Worm (Caenorhabditis elegans): ENCODE data around the gene ZK632.11.

Gene ZK632.11

DNA sequence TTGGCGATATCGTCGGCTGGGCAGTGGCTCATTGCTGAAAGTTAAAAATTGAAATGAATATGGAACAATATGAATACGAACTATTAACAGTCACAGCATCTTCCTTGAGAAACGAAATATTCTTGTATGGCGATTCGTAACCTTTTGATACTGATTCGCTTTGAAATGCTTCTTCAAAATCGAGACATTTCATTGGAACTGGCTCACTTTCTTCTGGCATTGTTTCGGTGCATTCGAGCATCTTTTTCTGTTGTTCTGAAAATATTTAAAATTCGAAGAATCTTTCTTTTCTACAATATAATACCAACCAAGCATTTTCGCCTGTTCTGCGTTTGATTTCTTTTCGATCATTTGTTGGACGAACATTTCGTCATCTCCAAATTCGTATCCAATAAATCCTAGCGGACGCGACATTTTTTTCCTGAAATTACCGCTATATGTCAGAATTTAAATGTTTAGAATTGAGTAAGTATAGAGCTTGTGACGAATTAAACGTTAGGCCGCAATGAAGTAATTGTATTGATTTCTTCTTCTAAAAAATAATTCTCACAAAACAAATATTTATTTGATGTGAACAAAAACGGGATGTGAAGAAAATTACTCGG is 3.3 kb upstream of the ZK632.11 start, which contains the start of gene lin-52:
TSS of gene lin-52 (minus strand) at position 421 of the 605 bp plus-strand sequence.
- TF ChIP-seq ceh-31 (tag; optimal IDR thresholded peaks at IDR 0.05) (no peak), ceh-18 (tag; optimal IDR thresholded peaks at IDR 0.05) (no peak), madf-2 (tag; optimal IDR thresholded peaks at IDR 0.05) (no peak), unc-3 (GFP tag; conservative IDR thresholded peaks at IDR 0.05) (no peak), unc-3 (tag; optimal IDR thresholded peaks at IDR 0.05) (no peak), ceh-9 (tag; optimal IDR thresholded peaks at IDR 0.05) (no peak), che-1 (tag; optimal IDR thresholded peaks at IDR 0.05) (no peak), pax-1 (tag; optimal IDR thresholded peaks at IDR 0.05) (no peak), unc-86 (tag; optimal IDR thresholded peaks at IDR 0.05) (no peak), unc-42 (tag; optimal IDR thresholded peaks at IDR 0.05) (no peak), elt-2 (tag; optimal IDR thresholded peaks at IDR 0.05) (no peak), fkh-10 (GFP tag; optimal IDR thresholded peaks at IDR 0.05) (no peak), tbx-7 (tag; optimal IDR thresholded peaks at IDR 0.05) (no peak), ceh-2 (tag; optimal IDR thresholded peaks at IDR 0.05) (no peak)

DNA sequence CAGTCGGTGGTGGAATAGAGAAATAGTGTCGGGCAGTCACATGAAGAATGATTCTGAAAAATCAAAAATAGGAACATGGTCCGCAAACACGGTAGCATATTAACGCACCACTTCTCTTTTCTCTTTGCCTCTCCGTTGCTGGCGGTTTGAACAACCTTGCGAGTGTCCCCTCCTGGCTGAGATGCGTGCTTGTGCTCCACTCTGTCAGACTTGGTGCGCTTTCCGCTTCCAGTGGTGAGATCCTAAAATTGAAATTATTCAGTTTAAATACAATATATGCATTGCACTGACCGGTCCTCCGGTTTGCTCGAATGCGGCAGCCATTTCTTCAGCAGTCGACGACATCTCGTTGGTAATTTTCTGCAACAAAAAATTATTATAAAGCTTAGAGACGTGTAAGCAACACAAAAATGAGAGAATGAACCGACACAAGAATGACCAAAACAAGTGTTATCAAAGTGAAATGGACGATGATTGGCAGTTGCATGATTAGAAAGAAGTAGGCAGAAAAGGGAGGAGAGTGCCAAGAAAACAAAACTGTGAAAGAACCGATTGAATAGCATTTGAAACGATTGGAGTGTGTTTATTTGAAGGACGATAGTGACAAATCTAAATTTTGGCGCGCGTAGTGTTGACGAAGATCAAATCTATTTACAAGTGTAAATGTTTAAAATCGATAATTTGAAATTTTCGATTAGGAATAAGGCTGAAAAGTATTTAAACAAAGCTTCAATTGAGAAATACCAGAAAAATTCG is 2.5 kb upstream of the ZK632.11 start, which contains the start of gene ZK632.9:
TSS of gene ZK632.9 (minus strand) at position 360 of the 756 bp plus-strand sequence.
- peak; percentile 14 for TF ChIP-seq tbx-2 (tag; optimal IDR thresholded peaks at IDR 0.05)
- TF ChIP-seq ztf-16 (tag; optimal IDR thresholded peaks at IDR 0.05) = no peak
- TF ChIP-seq ceh-9 (tag; optimal IDR thresholded peaks at IDR 0.05) = no peak
- TF ChIP-seq F13H6.1 (tag; optimal IDR thresholded peaks at IDR 0.05) = no peak

ce11 chrIII:9826005-9826404 is 1.7 kb upstream of the ZK632.11 start:
- no peak for TF ChIP-seq C08G9.2 (tag; optimal IDR thresholded peaks at IDR 0.05)
- no peak for TF ChIP-seq unc-3 (GFP tag; conservative IDR thresholded peaks at IDR 0.05)
- no peak for TF ChIP-seq unc-3 (tag; optimal IDR thresholded peaks at IDR 0.05)
- TF ChIP-seq nfya-1 (tag; optimal IDR thresholded peaks at IDR 0.05) = peak; percentile 3
- TF ChIP-seq hlh-30 (tag; optimal IDR thresholded peaks at IDR 0.05; ENCODE audit: insufficient read depth) = peak; percentile 55
- no peak for TF ChIP-seq hlh-13 (GFP tag; optimal IDR thresholded peaks at IDR 0.05)
- no peak for TF ChIP-seq rnt-1 (tag; optimal IDR thresholded peaks at IDR 0.05)

- TF ChIP-seq hlh-15 (tag; optimal IDR thresholded peaks at IDR 0.05) = no peak
- TF ChIP-seq K02D7.2 (tag; optimal IDR thresholded peaks at IDR 0.05) = no peak
- no peak for TF ChIP-seq hlh-13 (GFP tag; optimal IDR thresholded peaks at IDR 0.05)
- no peak for TF ChIP-seq elt-2 (tag; optimal IDR thresholded peaks at IDR 0.05)
- no peak for TF ChIP-seq pax-1 (tag; optimal IDR thresholded peaks at IDR 0.05)
- no peak for TF ChIP-seq unc-86 (tag; optimal IDR thresholded peaks at IDR 0.05)
- no peak for TF ChIP-seq C38D4.7 (GFP tag; optimal IDR thresholded peaks at IDR 0.05)
- TF ChIP-seq sox-2 (GFP tag; IDR thresholded peaks at IDR 0.05) = no peak
- TF ChIP-seq pha-2 (tag; optimal IDR thresholded peaks at IDR 0.05) = no peak
- no peak for TF ChIP-seq F13H6.1 (tag; optimal IDR thresholded peaks at IDR 0.05)
- TF ChIP-seq pros-1 (tag; optimal IDR thresholded peaks at IDR 0.05) = no peak
Observed at ce11 chrIII:9830502-9830901, 2.8 kb downstream of the ZK632.11 start, which contains the start of gene ZK632.12. TSS of gene ZK632.12 (plus strand) at chrIII:9830802.

ce11 chrIII:9832569-9832968 is 4.9 kb downstream of the ZK632.11 start:
- TF ChIP-seq pha-2 (tag; optimal IDR thresholded peaks at IDR 0.05) = no peak
- no peak for TF ChIP-seq hlh-15 (tag; optimal IDR thresholded peaks at IDR 0.05)

DNA sequence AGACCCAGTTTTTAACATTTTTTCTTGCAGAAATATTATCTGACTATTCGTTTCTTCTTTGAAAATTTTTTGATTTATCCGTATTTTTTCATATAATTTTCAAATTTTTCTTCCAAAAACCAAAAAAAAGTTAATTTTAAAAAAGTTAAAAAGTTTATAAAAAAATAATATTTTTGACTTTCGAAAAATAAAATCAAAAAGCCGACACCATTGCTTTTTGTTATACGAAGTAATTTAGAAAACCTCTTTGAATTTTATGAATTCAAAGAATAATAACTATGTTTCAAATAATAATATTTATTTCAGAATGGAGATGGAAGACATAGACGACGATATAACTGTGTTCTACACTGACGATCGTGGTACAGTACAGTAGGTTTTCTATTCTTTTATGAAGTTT is 7.2 kb downstream of the ZK632.11 start, which contains the start of gene K11H3.8:
TSS of gene K11H3.8 (plus strand) at position 301 of the 400 bp plus-strand sequence.
- TF ChIP-seq lim-6 (tag; optimal IDR thresholded peaks at IDR 0.05) = no peak
- no peak for TF ChIP-seq C38D4.7 (GFP tag; optimal IDR thresholded peaks at IDR 0.05)
- no peak for TF ChIP-seq hlh-8 (tag; optimal IDR thresholded peaks at IDR 0.05)
- no peak for TF ChIP-seq sdc-2 (tag; optimal IDR thresholded peaks at IDR 0.05)
- no peak for TF ChIP-seq ceh-18 (tag; optimal IDR thresholded peaks at IDR 0.05)
- TF ChIP-seq gmeb-2 (tag; optimal IDR thresholded peaks at IDR 0.05) = no peak
- no peak for TF ChIP-seq zip-5 (tag; optimal IDR thresholded peaks at IDR 0.05)
- TF ChIP-seq tbx-2 (tag; optimal IDR thresholded peaks at IDR 0.05) = no peak
- no peak for TF ChIP-seq nhr-232 (tag; optimal IDR thresholded peaks at IDR 0.05)
- no peak for TF ChIP-seq ceh-24 (tag; optimal IDR thresholded peaks at IDR 0.05)
